Fruit fly (Drosophila melanogaster) whole organism, wandering third instar larva: ENCODE data around the gene CG5704.

ENCODE experiments used
- Abd-B ChIP-seq: fragments of >200 bp; optimal IDR thresholded peaks from 2 replicates; lab custom pipeline; 2017; ENCODE audit warnings: missing biosample characterization, missing genetic modification characterization
- CG9705 ChIP-seq: fragments of 200-800 bp; sonication (Bioruptor generic); optimal IDR thresholded peaks from 2 replicates; lab custom pipeline; 2018; ENCODE audit warnings: missing biosample characterization, mild to moderate bottlenecking, missing genetic modification characterization
- Hr78 ChIP-seq: fragments of >200 bp; optimal IDR thresholded peaks from 2 replicates; lab custom pipeline; 2017; ENCODE audit warnings: missing biosample characterization, missing genetic modification characterization
- Hr83 ChIP-seq: fragments of 200-300 bp; sonication (Bioruptor generic); optimal IDR thresholded peaks from 2 replicates; lab custom pipeline; 2016; ENCODE audit warnings: missing biosample characterization, mild to moderate bottlenecking, missing genetic modification characterization, moderate library complexity; ENCODE audit not compliant: poor library complexity, severe bottlenecking
- Mio ChIP-seq: sonication (Bioruptor generic); optimal IDR thresholded peaks from 2 replicates; lab custom pipeline; 2016; ENCODE audit warnings: missing biosample characterization, missing genetic modification characterization
- N ChIP-seq: fragments of >200 bp; optimal IDR thresholded peaks from 2 replicates; lab custom pipeline; 2018; ENCODE audit warnings: missing biosample characterization, missing external identifiers, missing genetic modification characterization
- dmrt93B ChIP-seq: fragments of 200-800 bp; sonication (Bioruptor generic); optimal IDR thresholded peaks from 2 replicates; lab custom pipeline; 2018; ENCODE audit warnings: missing biosample characterization, mild to moderate bottlenecking, missing genetic modification characterization
- foxo ChIP-seq, 2 experiments: fragments of 200-800 bp; sonication (Bioruptor generic); optimal IDR thresholded peaks; 2 replicates in 1 of 2; 3 replicates in 1 of 2; lab custom pipeline; 2016 to 2017; ENCODE audit warnings: missing biosample characterization in 2 of 2, missing genetic modification characterization in 2 of 2
- fru ChIP-seq: fragments of 200-800 bp; sonication (Bioruptor generic); optimal IDR thresholded peaks from 3 replicates; lab custom pipeline; 2016; ENCODE audit warnings: missing biosample characterization, mild to moderate bottlenecking, missing genetic modification characterization
- jim ChIP-seq: fragments of 175-275, 200-325 bp; sonication (Bioruptor generic); optimal IDR thresholded peaks from 2 replicates; lab custom pipeline; 2016; ENCODE audit warnings: missing biosample characterization, mild to moderate bottlenecking, missing genetic modification characterization
- lola ChIP-seq: fragments of >200 bp; optimal IDR thresholded peaks from 2 replicates; lab custom pipeline; 2017; ENCODE audit warnings: missing biosample characterization, missing genetic modification characterization
- pan ChIP-seq: fragments of >200 bp; optimal IDR thresholded peaks from 2 replicates; lab custom pipeline; 2017
- usp ChIP-seq: fragments of >200 bp; optimal IDR thresholded peaks from 2 replicates; lab custom pipeline; 2017; ENCODE audit warnings: missing biosample characterization, missing genetic modification characterization

dm6 chr3L:2168954-2169353 lies 1.8 kb downstream of the CG5704 start, which contains the start of gene CG15879:
- no peak for TF ChIP-seq pan
- TF ChIP-seq Hr78 (GFP tag; lab: Kevin White, UChicago): no peak
- TF ChIP-seq jim: no peak
- no peak for TF ChIP-seq CG9705 (GFP tag; lab: Kevin White, UChicago)
- TF ChIP-seq usp (GFP tag; lab: Kevin White, UChicago): no peak
- TF ChIP-seq lola (GFP tag; lab: Kevin White, UChicago): no peak
- no peak for TF ChIP-seq fru (GFP tag; lab: Kevin White, UChicago)
- no peak for TF ChIP-seq dmrt93B (GFP tag; lab: Kevin White, UChicago)
- no peak for TF ChIP-seq N (GFP tag; lab: Kevin White, UChicago)
- no peak for TF ChIP-seq Hr83
- TF ChIP-seq Mio: no peak
- TF ChIP-seq foxo (GFP tag; optimal IDR thresholded peaks at IDR 0.05; lab: Kevin White, UChicago): no peak
- no peak for TF ChIP-seq Abd-B
